Fruit fly (Drosophila melanogaster): Measurements from ENCODE around the gene rg.

rg gene

DNA sequence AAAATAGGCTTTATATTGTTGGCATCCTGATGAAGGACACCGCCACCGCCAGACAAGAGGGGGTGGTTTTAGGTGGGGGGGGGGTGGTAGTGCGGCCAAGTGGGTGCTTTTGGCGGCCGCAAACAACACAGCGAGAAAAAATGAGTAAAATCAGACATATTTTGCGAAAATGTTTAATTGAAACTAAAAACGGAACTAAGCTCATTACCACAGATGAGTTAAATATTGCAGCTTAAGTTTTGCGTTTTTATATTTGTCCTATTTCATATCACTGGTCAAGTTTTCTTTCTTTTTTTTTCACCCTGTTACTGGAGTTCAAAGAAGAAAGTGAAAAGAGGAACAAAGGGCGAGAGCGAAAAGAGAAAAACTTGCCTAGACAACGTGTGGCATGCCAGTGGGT lies 8.4 kb downstream of the rg start:
- TF ChIP-seq foxo (GFP tag; optimal IDR thresholded peaks at IDR 0.05) (peak in 1 of 2 experiments; percentile 2), usp (GFP tag; optimal IDR thresholded peaks at IDR 0.05) (no peak), sv (GFP tag; optimal IDR thresholded peaks at IDR 0.05) (peak; percentile 5)

DNA sequence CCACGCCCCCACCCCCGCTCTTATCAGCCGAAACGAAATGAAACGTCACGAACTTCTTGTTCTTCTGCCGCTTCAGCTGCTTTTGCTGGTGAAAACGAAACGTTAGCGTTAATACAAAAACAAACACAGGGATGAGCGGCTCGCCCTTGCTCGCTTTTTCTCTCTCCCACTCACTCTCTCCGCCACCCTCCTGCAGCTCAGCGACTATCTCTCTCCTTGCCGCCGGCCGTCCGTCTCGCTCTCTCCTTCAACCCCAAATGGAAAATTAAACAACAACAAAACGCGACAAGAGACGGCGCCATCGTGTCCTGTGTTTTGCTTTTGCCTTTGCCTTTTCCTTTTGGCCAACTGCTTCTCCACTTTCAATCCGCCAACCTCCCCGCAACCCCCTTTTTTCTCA lies 8.8 kb downstream of the rg start:
- TF ChIP-seq Myc (optimal IDR thresholded peaks at IDR 0.05) (no peak), psq (GFP tag; optimal IDR thresholded peaks at IDR 0.05) (no peak), Dfd (GFP tag; optimal IDR thresholded peaks at IDR 0.05) (no peak), br (GFP tag; optimal IDR thresholded peaks at IDR 0.05) (no peak), rgr (GFP tag; optimal IDR thresholded peaks at IDR 0.05) (no peak), GATAd (GFP tag; optimal IDR thresholded peaks at IDR 0.05) (no peak), h (GFP tag; optimal IDR thresholded peaks at IDR 0.05) (no peak), Hnf4 (GFP tag; optimal IDR thresholded peaks at IDR 0.05) (no peak), Hr78 (GFP tag; optimal IDR thresholded peaks at IDR 0.05) (no peak), Sp1 (GFP tag; optimal IDR thresholded peaks at IDR 0.05) (no peak), Jra (GFP tag; optimal IDR thresholded peaks at IDR 0.05) (no peak), HLH106 (tag; optimal IDR thresholded peaks at IDR 0.05) (no peak), dmrt93B (GFP tag; optimal IDR thresholded peaks at IDR 0.05) (no peak)

DNA sequence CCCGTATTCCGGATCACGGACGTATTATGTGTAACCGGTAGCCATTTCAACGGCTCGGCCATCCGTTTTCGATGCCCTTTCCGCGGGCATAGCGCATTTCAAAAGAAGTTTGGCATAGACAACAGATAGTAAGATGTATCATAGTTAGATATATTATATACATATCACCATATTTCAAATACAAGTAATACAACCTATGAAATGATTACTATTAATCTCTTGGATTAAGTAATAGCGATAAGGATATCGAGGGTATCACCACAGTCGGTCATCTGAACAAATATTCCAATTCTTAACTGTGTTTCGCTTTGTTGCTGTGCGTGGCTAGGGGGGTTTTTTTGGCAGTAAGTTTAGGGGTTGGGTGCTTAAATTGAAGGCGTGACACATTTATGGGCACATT lies 10.1 kb downstream of the rg start:
- TF ChIP-seq Sp1 (GFP tag; optimal IDR thresholded peaks at IDR 0.05) = no peak
- no peak for TF ChIP-seq Abd-B (GFP tag; optimal IDR thresholded peaks at IDR 0.05)
- TF ChIP-seq Hr78 (GFP tag; optimal IDR thresholded peaks at IDR 0.05) = no peak
- no peak for TF ChIP-seq dl (GFP tag; optimal IDR thresholded peaks at IDR 0.05; ENCODE audit: insufficient read depth in 1 of 2, partially characterized antibody in 2 of 2)
- no peak for TF ChIP-seq tai (GFP tag; optimal IDR thresholded peaks at IDR 0.05)
- TF ChIP-seq Myc (optimal IDR thresholded peaks at IDR 0.05) = no peak
- no peak for TF ChIP-seq woc (GFP tag; optimal IDR thresholded peaks at IDR 0.05)
- TF ChIP-seq sage (GFP tag; optimal IDR thresholded peaks at IDR 0.05) = no peak
- TF ChIP-seq Dif (GFP tag; optimal IDR thresholded peaks at IDR 0.05; ENCODE audit: partially characterized antibody) = no peak
- TF ChIP-seq Vsx2 (GFP tag; optimal IDR thresholded peaks at IDR 0.05; ENCODE audit: partially characterized antibody) = no peak
- TF ChIP-seq brk (GFP tag; optimal IDR thresholded peaks at IDR 0.05) = no peak
- TF ChIP-seq CG32264 (GFP tag; optimal IDR thresholded peaks at IDR 0.05) = no peak
- TF ChIP-seq Jra (GFP tag; optimal IDR thresholded peaks at IDR 0.05) = no peak

DNA sequence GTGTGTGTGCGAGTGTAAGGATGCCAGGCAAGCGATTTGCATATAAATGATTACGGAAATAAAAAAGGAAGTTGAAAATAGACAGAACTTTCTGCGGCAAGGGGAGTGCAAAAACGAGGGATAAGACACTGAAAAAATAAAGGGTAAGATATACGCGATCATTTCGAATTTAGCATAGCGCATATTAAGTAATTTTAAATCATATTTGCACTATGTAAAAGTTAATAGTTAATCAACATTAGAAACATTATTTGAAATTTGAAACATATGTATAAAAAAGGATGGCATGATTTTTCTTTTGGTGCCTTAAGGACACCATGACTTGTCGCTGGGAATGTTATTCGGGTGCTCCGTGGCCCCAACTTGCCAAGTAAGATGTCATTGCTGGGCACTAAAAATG lies 27.5 kb downstream of the rg start:
- TF ChIP-seq brk (GFP tag; optimal IDR thresholded peaks at IDR 0.05) (no peak), Hnf4 (GFP tag; optimal IDR thresholded peaks at IDR 0.05) (no peak), CG9705 (GFP tag; optimal IDR thresholded peaks at IDR 0.05) (no peak), dsf (GFP tag; optimal IDR thresholded peaks at IDR 0.05; ENCODE audit: borderline replicate concordance) (no peak), foxo (GFP tag; optimal IDR thresholded peaks at IDR 0.05) (no peak), jim (GFP tag; optimal IDR thresholded peaks at IDR 0.05) (no peak), Vsx2 (GFP tag; optimal IDR thresholded peaks at IDR 0.05; ENCODE audit: partially characterized antibody) (no peak), dl (GFP tag; optimal IDR thresholded peaks at IDR 0.05; ENCODE audit: insufficient read depth in 1 of 2, partially characterized antibody in 2 of 2) (no peak), N (GFP tag; optimal IDR thresholded peaks at IDR 0.05) (no peak), br (GFP tag; optimal IDR thresholded peaks at IDR 0.05) (no peak)

DNA sequence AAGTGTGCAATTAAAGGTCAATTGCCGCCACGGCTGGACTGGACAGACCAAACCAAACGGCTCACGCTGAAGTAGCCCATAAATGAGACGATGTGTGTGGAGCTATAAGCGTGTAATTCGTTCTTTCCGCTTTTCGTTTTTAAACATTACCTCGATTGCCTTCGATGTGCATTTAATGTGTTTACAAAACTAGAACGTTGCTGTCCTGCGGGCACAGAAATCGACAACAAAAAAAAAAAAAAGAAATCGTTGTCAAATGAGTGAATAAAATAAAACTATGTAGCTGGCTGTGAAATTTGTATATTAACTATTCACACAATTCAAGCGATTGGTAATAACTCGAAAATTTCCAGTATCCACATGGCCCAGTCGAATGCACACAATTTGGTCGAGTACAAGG lies 46.0 kb downstream of the rg start, which contains the start of gene Rpn13R:
Gene Rpn13R (plus strand): TSS at position 301 of the 400 bp plus-strand sequence.
- no peak for TF ChIP-seq h (GFP tag; optimal IDR thresholded peaks at IDR 0.05)
- TF ChIP-seq tai (GFP tag; optimal IDR thresholded peaks at IDR 0.05) = no peak
- no peak for TF ChIP-seq CrebA (GFP tag; optimal IDR thresholded peaks at IDR 0.05; ENCODE audit: borderline replicate concordance)
- no peak for TF ChIP-seq jim (GFP tag; optimal IDR thresholded peaks at IDR 0.05)
- TF ChIP-seq CG9705 (GFP tag; optimal IDR thresholded peaks at IDR 0.05) = no peak

DNA sequence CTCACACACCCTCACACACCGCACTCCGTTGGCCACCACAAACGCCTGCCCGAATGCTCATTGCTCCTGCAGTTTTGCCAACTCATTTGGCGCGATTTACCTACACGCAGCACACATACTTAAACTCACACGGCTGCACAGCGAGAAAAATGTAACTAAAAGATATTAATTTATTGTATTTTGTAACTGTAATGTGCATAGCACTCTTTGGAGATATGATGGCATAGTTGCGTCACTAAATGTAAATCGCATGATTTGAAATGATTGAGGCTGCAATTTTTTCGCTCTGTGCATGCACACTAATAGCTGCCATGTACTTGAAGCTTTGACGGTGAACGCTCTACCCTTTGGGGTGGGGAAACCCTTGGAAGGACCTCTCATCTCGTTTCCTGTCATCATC lies 58.3 kb downstream of the rg start:
- TF ChIP-seq OdsH (GFP tag; optimal IDR thresholded peaks at IDR 0.05) (no peak), lola (GFP tag; optimal IDR thresholded peaks at IDR 0.05) (no peak), dsf (GFP tag; optimal IDR thresholded peaks at IDR 0.05; ENCODE audit: borderline replicate concordance) (no peak), Vsx2 (GFP tag; optimal IDR thresholded peaks at IDR 0.05; ENCODE audit: partially characterized antibody) (no peak), h (GFP tag; optimal IDR thresholded peaks at IDR 0.05) (peak; percentile 6), sv (GFP tag; optimal IDR thresholded peaks at IDR 0.05) (peak; percentile 7), fru (GFP tag; optimal IDR thresholded peaks at IDR 0.05) (peak; percentile 19)

All from whole organism, wandering third instar larva.